Worm (Caenorhabditis elegans) whole organism, late embryonic: ENCODE results near the gene nspg-10.

Source experiments
- ceh-14 ChIP-seq: sonication (generic microtip); optimal IDR thresholded peaks from 2 replicates; lab custom pipeline; 2016; ENCODE audit warnings: missing genotype, missing genetic modification characterization, missing compliant biosample characterization
- ceh-19 ChIP-seq: fragments of 200-800 bp; sonication (Bioruptor generic); optimal IDR thresholded peaks from 2 replicates; lab custom pipeline; 2018; ENCODE audit warnings: mild to moderate bottlenecking, missing genetic modification characterization, missing compliant biosample characterization
- ceh-9 ChIP-seq: sonication (generic microtip); optimal IDR thresholded peaks from 2 replicates; lab custom pipeline; 2016; ENCODE audit warnings: mild to moderate bottlenecking, missing genetic modification characterization, inconsistent platforms, missing compliant biosample characterization
- fkh-10 ChIP-seq: fragments of 150-350 bp; optimal IDR thresholded peaks from 2 replicates; lab custom pipeline; 2014; ENCODE audit warnings: missing biosample characterization, missing genetic modification reagents, missing genetic modification characterization

DNA sequence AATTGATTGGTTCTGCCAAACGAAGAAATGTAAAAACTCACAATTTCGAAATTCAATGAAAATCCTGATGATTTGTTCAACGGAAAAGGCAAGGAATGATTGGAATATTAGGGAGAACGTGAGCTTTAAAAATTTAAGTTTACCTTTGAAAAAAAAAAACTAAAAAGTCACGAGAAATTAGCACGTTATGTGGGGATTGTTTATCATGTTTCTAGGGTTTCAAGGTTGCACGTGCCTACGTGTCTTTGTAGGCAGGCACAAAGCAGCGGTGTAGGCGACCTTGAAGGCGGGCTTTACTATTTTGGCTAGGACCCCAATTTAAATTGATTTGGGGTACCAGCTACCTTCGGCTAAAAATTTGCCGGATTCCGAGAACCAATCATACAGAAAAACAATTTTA, 38.2 kb upstream of the nspg-10 start, which contains the start of gene F28E10.4:
- TF ChIP-seq ceh-14 (tag; lab: Kevin White, UChicago): no peak
- no peak for TF ChIP-seq ceh-9 (tag; lab: Kevin White, UChicago)
- TF ChIP-seq fkh-10 (GFP tag; lab: Kevin White, UChicago): no peak
- no peak for TF ChIP-seq ceh-19
